Fruit fly (Drosophila melanogaster): ENCODE results near the gene Rrp6.

DNA sequence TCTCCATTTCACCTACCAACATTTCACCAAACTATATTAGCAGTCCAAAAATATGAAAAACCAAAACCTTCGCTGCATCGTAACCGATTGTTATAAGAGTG is 8.6 kb upstream of the Rrp6 start, which contains the start of gene CG14860:
- TF ChIP-seq Mnt (GFP tag; optimal IDR thresholded peaks at IDR 0.05), result no peak
- TF ChIP-seq kay (GFP tag; ENCODE audit: borderline replicate concordance), result no peak
- no peak for TF ChIP-seq CG14711 (tag; optimal IDR thresholded peaks at IDR 0.05)
- TF ChIP-seq Crg-1 (GFP tag; optimal IDR thresholded peaks at IDR 0.05), result no peak
- no peak for TF ChIP-seq CG33017 (tag; optimal IDR thresholded peaks at IDR 0.05)
- no peak for TF ChIP-seq CG5204 (GFP tag; optimal IDR thresholded peaks at IDR 0.05)
- no peak for TF ChIP-seq cic (GFP tag; optimal IDR thresholded peaks at IDR 0.05)

All from whole organism, adult.